Fruit fly (Drosophila melanogaster) Kc167 (cell line): Measurements from ENCODE around the gene awd.

Experiments
- Myc ChIP-seq: fragments of >200 bp; optimal IDR thresholded peaks from 2 replicates; lab custom pipeline; 2017; ENCODE audit warnings: missing external identifiers
- Sin3A ChIP-seq: fragments of >200 bp; optimal IDR thresholded peaks from 2 replicates; lab custom pipeline; 2018; ENCODE audit warnings: missing external identifiers
- h ChIP-seq: fragments of >200 bp; optimal IDR thresholded peaks from 3 replicates; lab custom pipeline; 2018; ENCODE audit warnings: missing external identifiers
- insv ChIP-seq: fragments of >200 bp; optimal IDR thresholded peaks from 3 replicates; lab custom pipeline; 2018; ENCODE audit warnings: missing external identifiers
- psq ChIP-seq: fragments of >200 bp; optimal IDR thresholded peaks from 2 replicates; lab custom pipeline; 2017; ENCODE audit warnings: missing external identifiers
- ttk ChIP-seq: sonication (Bioruptor generic); optimal IDR thresholded peaks from 2 replicates; lab custom pipeline; 2017; ENCODE audit warnings: missing external identifiers

Gene awd

dm6 chr3R:31706142-31706894, 39.6 kb downstream of the awd start:
- TF ChIP-seq psq (lab: Kevin White, UChicago) = no peak
- no peak for TF ChIP-seq h (lab: Kevin White, UChicago)
- TF ChIP-seq insv (lab: Kevin White, UChicago) = no peak
- no peak for TF ChIP-seq Sin3A (lab: Kevin White, UChicago)
- no peak for TF ChIP-seq Myc (lab: Kevin White, UChicago)
- no peak for TF ChIP-seq ttk (lab: Kevin White, UChicago)

dm6 chr3R:31704524-31705215, 41.2 kb downstream of the awd start:
- TF ChIP-seq ttk (lab: Kevin White, UChicago) (no peak), h (lab: Kevin White, UChicago) (no peak), insv (lab: Kevin White, UChicago) (no peak), Myc (lab: Kevin White, UChicago) (no peak), psq (lab: Kevin White, UChicago) (no peak), Sin3A (lab: Kevin White, UChicago) (no peak)

dm6 chr3R:31703370-31703769, 42.5 kb downstream of the awd start:
- no peak for TF ChIP-seq insv (lab: Kevin White, UChicago)
- no peak for TF ChIP-seq h (lab: Kevin White, UChicago)
- no peak for TF ChIP-seq Sin3A (lab: Kevin White, UChicago)
- no peak for TF ChIP-seq ttk (lab: Kevin White, UChicago)
- no peak for TF ChIP-seq Myc (lab: Kevin White, UChicago)
- TF ChIP-seq psq (lab: Kevin White, UChicago) = no peak

- TF ChIP-seq Myc (lab: Kevin White, UChicago) (no peak), h (lab: Kevin White, UChicago) (no peak), psq (lab: Kevin White, UChicago) (no peak), Sin3A (lab: Kevin White, UChicago) (no peak), insv (lab: Kevin White, UChicago) (no peak), ttk (lab: Kevin White, UChicago) (no peak)
These were observed 43.9 kb downstream of the awd start for dm6 chr3R:31701934-31702333.

- TF ChIP-seq Myc (lab: Kevin White, UChicago) (no peak), psq (lab: Kevin White, UChicago) (no peak), ttk (lab: Kevin White, UChicago) (no peak), Sin3A (lab: Kevin White, UChicago) (no peak), insv (lab: Kevin White, UChicago) (no peak), h (lab: Kevin White, UChicago) (no peak)
These were observed 45.7 kb downstream of the awd start for dm6 chr3R:31700212-31700611.

- TF ChIP-seq h (lab: Kevin White, UChicago) (no peak), Sin3A (lab: Kevin White, UChicago) (no peak), ttk (lab: Kevin White, UChicago) (no peak), Myc (lab: Kevin White, UChicago) (no peak), insv (lab: Kevin White, UChicago) (no peak), psq (lab: Kevin White, UChicago) (no peak)
These were observed 47.6 kb downstream of the awd start for dm6 chr3R:31698143-31698776.

- TF ChIP-seq Sin3A (lab: Kevin White, UChicago) = no peak
These were observed 48.3 kb downstream of the awd start for dm6 chr3R:31697606-31698005.

- no peak for TF ChIP-seq Sin3A (lab: Kevin White, UChicago)
- TF ChIP-seq insv (lab: Kevin White, UChicago) = no peak
- TF ChIP-seq Myc (lab: Kevin White, UChicago) = no peak
- no peak for TF ChIP-seq ttk (lab: Kevin White, UChicago)
- no peak for TF ChIP-seq h (lab: Kevin White, UChicago)
- no peak for TF ChIP-seq psq (lab: Kevin White, UChicago)
These were observed 49.2 kb downstream of the awd start for dm6 chr3R:31696664-31697063.
